Worm (Caenorhabditis elegans) whole organism, mixed stage, embryonic: ENCODE measurements around the gene srlf-3.

ENCODE experiments used
- bed-3 ChIP-seq: fragments of 200-800 bp; sonication (Bioruptor generic); optimal IDR thresholded peaks from 3 replicates; lab custom pipeline; 2018; ENCODE audit warnings: mild to moderate bottlenecking, missing genetic modification characterization, moderate library complexity, missing compliant biosample characterization
- ces-1 ChIP-seq: fragments of 150-350 bp; optimal IDR thresholded peaks from 2 replicates; lab custom pipeline; 2014; ENCODE audit warnings: missing biosample characterization, missing genetic modification reagents, missing genetic modification characterization
- elt-1 ChIP-seq: sonication (generic microtip); optimal IDR thresholded peaks from 2 replicates; lab custom pipeline; 2017; ENCODE audit warnings: missing genetic modification characterization, mild to moderate bottlenecking, missing compliant biosample characterization, antibody characterized with exemption, moderate library complexity, borderline replicate concordance; ENCODE audit not compliant: insufficient read depth
- lsy-2 ChIP-seq: fragments of 150-350 bp; optimal IDR thresholded peaks from 2 replicates; lab custom pipeline; 2014; ENCODE audit warnings: missing biosample characterization, missing genetic modification characterization
- nhr-28 ChIP-seq: fragments of 150-350 bp; optimal IDR thresholded peaks from 2 replicates; lab custom pipeline; 2014; ENCODE audit warnings: missing biosample characterization, missing genetic modification characterization
- snpc-4 ChIP-seq: fragments of 150-350 bp; optimal IDR thresholded peaks from 2 replicates; lab custom pipeline; 2014; ENCODE audit warnings: missing biosample characterization, missing genetic modification characterization
- sptf-1 ChIP-seq: sonication (generic microtip); optimal IDR thresholded peaks from 2 replicates; lab custom pipeline; 2017; ENCODE audit warnings: mild to moderate bottlenecking, missing genetic modification characterization, moderate library complexity, missing compliant biosample characterization
- unc-39 ChIP-seq: fragments of 150-350 bp; optimal IDR thresholded peaks from 2 replicates; lab custom pipeline; 2014; ENCODE audit warnings: missing biosample characterization, missing genetic modification characterization
- ztf-11 ChIP-seq: fragments of 150-350 bp; optimal IDR thresholded peaks from 2 replicates; lab custom pipeline; 2014; ENCODE audit warnings: missing biosample characterization, missing genetic modification characterization

DNA sequence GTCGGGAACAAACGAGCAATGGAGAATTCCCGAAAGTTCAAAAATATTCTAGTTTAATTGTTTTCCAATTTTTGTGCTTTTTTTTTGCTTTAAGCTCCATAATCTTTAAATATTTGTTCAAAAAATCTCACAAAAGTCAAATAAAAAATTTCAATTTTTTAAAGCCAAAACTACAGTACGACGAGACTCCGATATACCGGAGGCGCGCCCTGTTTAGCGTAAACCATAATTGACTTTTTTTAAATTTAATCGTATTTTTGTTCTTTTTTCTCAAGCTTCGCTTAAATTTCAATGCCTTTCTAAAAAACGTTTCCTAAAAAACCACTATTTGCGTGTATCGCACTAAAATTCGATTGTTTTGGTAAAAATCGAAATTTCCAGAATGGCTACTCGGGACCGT, 30.4 kb upstream of the srlf-3 start, which contains the start of gene syx-4:
- no peak for TF ChIP-seq ces-1
- TF ChIP-seq sptf-1: no peak
- TF ChIP-seq unc-39 (tag; lab: Kevin White, UChicago): no peak
- TF ChIP-seq bed-3 (GFP tag; lab: Kevin White, UChicago): no peak
- TF ChIP-seq nhr-28 (tag; lab: Kevin White, UChicago): no peak
- no peak for TF ChIP-seq elt-1 (tag; lab: Kevin White, UChicago)
- TF ChIP-seq lsy-2 (tag; lab: Kevin White, UChicago): no peak
- no peak for TF ChIP-seq ztf-11 (tag; lab: Kevin White, UChicago)
- TF ChIP-seq snpc-4 (tag; lab: Kevin White, UChicago): no peak
